Worm (Caenorhabditis elegans): ENCODE data around the gene reps-1.

The reps-1 gene

DNA sequence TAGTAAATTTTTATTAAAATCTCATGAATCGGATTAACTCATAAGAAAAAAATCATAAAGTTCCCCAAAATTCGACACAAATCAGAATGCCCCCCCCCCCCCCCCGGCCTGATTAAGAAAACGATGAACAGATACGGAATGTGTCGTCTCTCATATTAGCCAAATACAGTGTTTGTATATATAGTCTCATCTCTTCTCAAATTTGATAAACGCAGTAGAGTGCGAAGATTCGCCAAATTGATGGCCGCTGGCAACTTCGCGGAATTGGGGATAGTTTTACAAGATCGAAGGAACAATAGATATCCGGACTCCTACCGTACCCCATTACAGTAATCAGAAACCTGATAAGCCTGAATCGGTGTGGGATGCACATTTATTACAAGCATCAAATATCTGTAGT, 52.7 kb downstream of the reps-1 start:
- TF ChIP-seq mml-1 (tag; optimal IDR thresholded peaks at IDR 0.05), result no peak
- no peak for TF ChIP-seq fkh-2 (tag; optimal IDR thresholded peaks at IDR 0.05)
- TF ChIP-seq sea-2 (GFP tag; optimal IDR thresholded peaks at IDR 0.05), result no peak
- TF ChIP-seq nfya-1 (tag; optimal IDR thresholded peaks at IDR 0.05; ENCODE audit: insufficient read depth), result no peak
- no peak for TF ChIP-seq egl-27 (tag; optimal IDR thresholded peaks at IDR 0.05)
- no peak for TF ChIP-seq pqm-1 (tag; optimal IDR thresholded peaks at IDR 0.05)
- no peak for TF ChIP-seq ztf-4 (tag; optimal IDR thresholded peaks at IDR 0.05)
- TF ChIP-seq nhr-237 (tag; optimal IDR thresholded peaks at IDR 0.05), result no peak
- TF ChIP-seq nhr-11 (tag; optimal IDR thresholded peaks at IDR 0.05), result no peak
- no peak for TF ChIP-seq ceh-9 (tag; optimal IDR thresholded peaks at IDR 0.05)
- no peak for TF ChIP-seq ama-1 (optimal IDR thresholded peaks at IDR 0.05)
- TF ChIP-seq elt-3 (tag; optimal IDR thresholded peaks at IDR 0.05), result no peak
- TF ChIP-seq egl-5 (tag; optimal IDR thresholded peaks at IDR 0.05), result no peak
- no peak for TF ChIP-seq hmg-11 (tag; optimal IDR thresholded peaks at IDR 0.05)
- no peak for TF ChIP-seq nhr-76 (tag; optimal IDR thresholded peaks at IDR 0.05)
- TF ChIP-seq nhr-43 (tag; optimal IDR thresholded peaks at IDR 0.05; ENCODE audit: poor library complexity, severe bottlenecking), result no peak
- TF ChIP-seq nhr-12 (tag; optimal IDR thresholded peaks at IDR 0.05), result no peak
